Worm (Caenorhabditis elegans) whole organism, L4 larva: ENCODE measurements around the gene Y49E10.21.

ENCODE experiments used
- F37D6.2 ChIP-seq: sonication (generic microtip); optimal IDR thresholded peaks from 2 replicates; lab custom pipeline; 2016; ENCODE audit warnings: mild to moderate bottlenecking, missing genetic modification characterization, missing compliant biosample characterization
- F44E2.7 ChIP-seq: fragments of 200-800 bp; sonication (Bioruptor generic); IDR thresholded peaks from 2 replicates; pipeline ENCODE4 v2.1.2; 2022; ENCODE audit warnings: missing genetic modification characterization, missing compliant biosample characterization
- F49E8.2 ChIP-seq: sonication (generic microtip); optimal IDR thresholded peaks from 2 replicates; lab custom pipeline; 2016; ENCODE audit warnings: missing compliant biosample characterization, mild to moderate bottlenecking, missing genetic modification characterization, borderline replicate concordance
- T20F7.1 ChIP-seq: fragments of 200-800 bp; sonication (Bioruptor generic); optimal IDR thresholded peaks from 2 replicates; lab custom pipeline; 2018; ENCODE audit warnings: mild to moderate bottlenecking, missing genetic modification characterization, missing compliant biosample characterization
- T26A8.4 ChIP-seq: fragments of 200-800 bp; sonication (Bioruptor generic); IDR thresholded peaks from 2 replicates; pipeline ENCODE4 v1.3.6; 2022; ENCODE audit warnings: missing genetic modification characterization, missing compliant biosample characterization
- Y5F2A.4 ChIP-seq: fragments of 200-800 bp; sonication (Bioruptor generic); optimal IDR thresholded peaks from 2 replicates; lab custom pipeline; 2018; ENCODE audit warnings: mild to moderate bottlenecking, missing genetic modification characterization, missing compliant biosample characterization
- Y75B8A.6 ChIP-seq: fragments of 200-800 bp; sonication (Bioruptor generic); IDR thresholded peaks from 2 replicates; pipeline ENCODE4 v1.3.6; 2022; ENCODE audit warnings: missing genetic modification reagents, missing genetic modification characterization, missing compliant biosample characterization
- aha-1 ChIP-seq: fragments of 150-350 bp; peaks from one replicate; lab custom pipeline; 2014; ENCODE audit warnings: missing biosample characterization, missing genetic modification characterization
- ceh-32 ChIP-seq: sonication (generic microtip); optimal IDR thresholded peaks from 2 replicates; lab custom pipeline; 2016; ENCODE audit warnings: mild to moderate bottlenecking, missing genetic modification characterization, missing compliant biosample characterization; ENCODE audit not compliant: poor library complexity
- ceh-62 ChIP-seq: sonication (generic microtip); optimal IDR thresholded peaks from 2 replicates; lab custom pipeline; 2017; ENCODE audit warnings: missing biosample characterization, missing genetic modification characterization
- cey-2 ChIP-seq: sonication (generic microtip); optimal IDR thresholded peaks from 3 replicates; lab custom pipeline; 2017; ENCODE audit warnings: missing genetic modification characterization, mild to moderate bottlenecking, missing compliant biosample characterization, antibody characterized with exemption, borderline replicate concordance; ENCODE audit not compliant: insufficient read depth
- daf-12 ChIP-seq: fragments of 150-350 bp; optimal IDR thresholded peaks from 2 replicates; lab custom pipeline; 2014; ENCODE audit warnings: missing biosample characterization, missing genetic modification reagents, missing genetic modification characterization
- daf-16 ChIP-seq, 3 experiments: sonication (generic microtip); optimal IDR thresholded peaks; 2 replicates each; lab custom pipeline; 2016 to 2017; ENCODE audit warnings: missing genetic modification characterization in 3 of 3, missing genetic modification reagents in 3 of 3, mild to moderate bottlenecking in 2 of 3, missing compliant biosample characterization in 2 of 3, missing biosample characterization in 1 of 3, moderate library complexity in 1 of 3
- dmd-6 ChIP-seq: fragments of 200-800 bp; sonication (Bioruptor generic); IDR thresholded peaks from 2 replicates; pipeline ENCODE4 v1.3.6; 2022; ENCODE audit warnings: missing genetic modification reagents, missing genetic modification characterization, missing compliant biosample characterization
- dve-1 ChIP-seq: sonication (generic microtip); optimal IDR thresholded peaks from 2 replicates; lab custom pipeline; 2017; ENCODE audit warnings: antibody characterized with exemption, mild to moderate bottlenecking, missing genetic modification characterization, missing compliant biosample characterization; ENCODE audit not compliant: insufficient read depth
- egl-43 ChIP-seq: fragments of 200-800 bp; sonication (Bioruptor generic); IDR thresholded peaks from 2 replicates; pipeline ENCODE4 v1.3.6; 2022; ENCODE audit warnings: missing genetic modification reagents, missing genetic modification characterization, missing compliant biosample characterization
- hlh-11 ChIP-seq: fragments of 200-800 bp; sonication (Bioruptor generic); optimal IDR thresholded peaks from 2 replicates; lab custom pipeline; 2018; ENCODE audit warnings: mild to moderate bottlenecking, missing genetic modification characterization, missing compliant biosample characterization
- hmg-1.1 ChIP-seq: fragments of 200-800 bp; sonication (Bioruptor generic); IDR thresholded peaks from 2 replicates; pipeline ENCODE4 v1.3.6; 2022; ENCODE audit warnings: missing genetic modification reagents, missing genetic modification characterization, missing compliant biosample characterization
- jun-1 ChIP-seq: fragments of 150-350 bp; optimal IDR thresholded peaks from 2 replicates; lab custom pipeline; 2014; ENCODE audit warnings: missing biosample characterization, missing genetic modification reagents, missing genetic modification characterization
- madf-9 ChIP-seq: fragments of 200-800 bp; sonication (Bioruptor generic); conservative IDR thresholded peaks from 2 replicates; pipeline ENCODE4 v1.3.6; 2022; ENCODE audit warnings: missing genetic modification reagents, missing genetic modification characterization, missing compliant biosample characterization
- mdl-1 ChIP-seq, 2 experiments: fragments of 150-350 bp in 1 of 2; sonication (generic microtip) in 1 of 2; optimal IDR thresholded peaks; 2 replicates each; lab custom pipeline; 2014 to 2017; ENCODE audit warnings: missing biosample characterization in 2 of 2, missing genetic modification characterization in 2 of 2
- mep-1 ChIP-seq: fragments of 150-350 bp; sonication (generic microtip); optimal IDR thresholded peaks from 3 replicates; lab custom pipeline; 2014; ENCODE audit warnings: missing biosample characterization, missing genetic modification characterization
- mxl-2 ChIP-seq: fragments of 200-800 bp; sonication (Bioruptor generic); conservative IDR thresholded peaks from 2 replicates; pipeline ENCODE4 v1.3.6; 2022; ENCODE audit warnings: missing genetic modification reagents, missing genetic modification characterization, missing compliant biosample characterization
- mxl-3 ChIP-seq: fragments of 200-800 bp; sonication (Bioruptor generic); optimal IDR thresholded peaks from 2 replicates; lab custom pipeline; 2018; ENCODE audit warnings: mild to moderate bottlenecking, missing genetic modification characterization, missing compliant biosample characterization
- nhr-102 ChIP-seq: sonication (generic microtip); optimal IDR thresholded peaks from 2 replicates; lab custom pipeline; 2016; ENCODE audit warnings: mild to moderate bottlenecking, missing genetic modification characterization, moderate library complexity, missing compliant biosample characterization
- nhr-28 ChIP-seq: fragments of 150-350 bp; optimal IDR thresholded peaks from 2 replicates; lab custom pipeline; 2014; ENCODE audit warnings: missing biosample characterization, missing genetic modification characterization
- nhr-6 ChIP-seq: fragments of 150-350 bp; optimal IDR thresholded peaks from 2 replicates; lab custom pipeline; 2014; ENCODE audit warnings: missing biosample characterization, missing genetic modification characterization
- nhr-77 ChIP-seq: fragments of 150-350 bp; optimal IDR thresholded peaks from 2 replicates; lab custom pipeline; 2014; ENCODE audit warnings: missing biosample characterization, missing genetic modification characterization
- pha-4 ChIP-seq, 2 experiments: fragments of 150-350 bp in 1 of 2; fragments of 200-800 bp in 1 of 2; sonication (Bioruptor generic) in 1 of 2; IDR thresholded peaks in 1 of 2; optimal IDR thresholded peaks in 1 of 2; 2 replicates each; pipeline versions ENCODE4 v1.3.6 to Lab custom; 2014 to 2022; ENCODE audit warnings: missing genetic modification characterization in 2 of 2, missing genetic modification reagents in 2 of 2, missing biosample characterization in 1 of 2, missing compliant biosample characterization in 1 of 2
- php-3 ChIP-seq: fragments of 200-800 bp; sonication (Bioruptor generic); IDR thresholded peaks from 2 replicates; pipeline ENCODE4 v1.3.6; 2022; ENCODE audit warnings: missing genetic modification reagents, missing genetic modification characterization, missing compliant biosample characterization
- saeg-2 ChIP-seq: fragments of 200-800 bp; sonication (Bioruptor generic); IDR thresholded peaks from 2 replicates; pipeline ENCODE4 v1.3.6; 2022; ENCODE audit warnings: missing genetic modification reagents, missing genetic modification characterization, missing compliant biosample characterization
- set-16 ChIP-seq: fragments of 200-800 bp; sonication (Bioruptor generic); IDR thresholded peaks from 2 replicates; pipeline ENCODE4 v1.3.6; 2022; ENCODE audit warnings: missing genetic modification reagents, missing genetic modification characterization, missing compliant biosample characterization
- spr-3 ChIP-seq: fragments of 200-800 bp; sonication (Bioruptor generic); optimal IDR thresholded peaks from 2 replicates; lab custom pipeline; 2018; ENCODE audit warnings: mild to moderate bottlenecking, missing genetic modification characterization, missing compliant biosample characterization
- tag-97 ChIP-seq: fragments of 200-800 bp; sonication (Bioruptor generic); IDR thresholded peaks from 2 replicates; pipeline ENCODE4 v1.3.6; 2022; ENCODE audit warnings: missing genetic modification characterization, missing compliant biosample characterization
- tra-1 ChIP-seq: fragments of 200-800 bp; sonication (Bioruptor generic); IDR thresholded peaks from 2 replicates; pipeline ENCODE4 v1.3.6; 2022; ENCODE audit warnings: missing genetic modification reagents, missing genetic modification characterization, missing compliant biosample characterization
- unc-62 ChIP-seq, 3 experiments: fragments of 150-350 bp in 1 of 3; sonication (generic microtip); optimal IDR thresholded peaks in 2 of 3; peaks in 1 of 3; 1 replicate in 1 of 3; 2 replicates in 2 of 3; lab custom pipeline; 2014 to 2017; ENCODE audit warnings: missing biosample characterization in 3 of 3, missing genetic modification characterization in 3 of 3, missing genetic modification reagents in 3 of 3, missing genotype in 1 of 3
- zag-1 ChIP-seq: fragments of 150-350 bp; optimal IDR thresholded peaks from 2 replicates; lab custom pipeline; 2014; ENCODE audit warnings: missing biosample characterization, missing genetic modification characterization
- zfp-2 ChIP-seq: sonication (generic microtip); optimal IDR thresholded peaks from 2 replicates; lab custom pipeline; 2016; ENCODE audit warnings: mild to moderate bottlenecking, missing genetic modification characterization, missing compliant biosample characterization
- zfp-3 ChIP-seq: fragments of 200-800 bp; sonication (Bioruptor generic); conservative IDR thresholded peaks from 2 replicates; pipeline ENCODE4 v1.3.6; 2022; ENCODE audit warnings: missing genetic modification reagents, missing genetic modification characterization, missing compliant biosample characterization
- zip-11 ChIP-seq: fragments of 200-800 bp; sonication (Bioruptor generic); IDR thresholded peaks from 2 replicates; pipeline ENCODE4 v1.3.6; 2022; ENCODE audit warnings: missing genetic modification characterization, missing compliant biosample characterization
- zip-2 ChIP-seq: fragments of 150-350 bp; optimal IDR thresholded peaks from 2 replicates; lab custom pipeline; 2014; ENCODE audit warnings: missing biosample characterization, missing genetic modification characterization
- ztf-7 ChIP-seq: fragments of 150-350 bp; optimal IDR thresholded peaks from 2 replicates; lab custom pipeline; 2014; ENCODE audit warnings: missing biosample characterization, missing genetic modification characterization

Y49E10.21 gene

ce11 chrIII:12437020-12437419 is 20.4 kb upstream of the Y49E10.21 start:
- TF ChIP-seq aha-1 (tag; lab: Kevin White, UChicago) = peak; percentile 95
- TF ChIP-seq daf-16 (GFP tag; optimal IDR thresholded peaks at IDR 0.05; lab: Kevin White, UChicago) = no peak
- no peak for TF ChIP-seq daf-16 (tag; optimal IDR thresholded peaks at IDR 0.05; lab: Kevin White, UChicago)
- TF ChIP-seq, all 104 proteins: peak for 1

ce11 chrIII:12439056-12439455 is 18.3 kb upstream of the Y49E10.21 start:
- TF ChIP-seq ceh-62 (tag; lab: Kevin White, UChicago) (no peak), set-16 (GFP tag; lab: Robert Waterston, UW) (peak; percentile 81)

ce11 chrIII:12443880-12444279 is 13.5 kb upstream of the Y49E10.21 start:
- TF ChIP-seq egl-43 (GFP tag; lab: Robert Waterston, UW) (no peak), ceh-32 (tag; lab: Kevin White, UChicago) (no peak), ztf-7 (tag; lab: Kevin White, UChicago) (no peak), pha-4 (GFP tag; IDR thresholded peaks at IDR 0.05; lab: Robert Waterston, UW) (no peak), pha-4 (tag; optimal IDR thresholded peaks at IDR 0.05; lab: Kevin White, UChicago) (no peak), F44E2.7 (GFP tag; lab: Robert Waterston, UW) (no peak), zfp-2 (tag; lab: Kevin White, UChicago) (no peak), mdl-1 (tag; optimal IDR thresholded peaks at IDR 0.05; lab: Kevin White, UChicago) (no peak), F37D6.2 (tag; lab: Kevin White, UChicago) (no peak), Y5F2A.4 (GFP tag; lab: Kevin White, UChicago) (no peak), mep-1 (tag; lab: Kevin White, UChicago) (no peak)

- TF ChIP-seq madf-9 (GFP tag; lab: Robert Waterston, UW) (no peak), ceh-62 (tag; lab: Kevin White, UChicago) (no peak), hmg-1.1 (GFP tag; lab: Robert Waterston, UW) (no peak), Y75B8A.6 (no peak), nhr-77 (tag; lab: Kevin White, UChicago) (no peak), unc-62 (GFP tag; optimal IDR thresholded peaks at IDR 0.05 in 1 of 2; lab: Kevin White, UChicago) (peak in 1 of 2 experiments; percentile 32), unc-62 (tag; optimal IDR thresholded peaks at IDR 0.05; lab: Kevin White, UChicago) (no peak), zip-2 (tag; lab: Kevin White, UChicago) (no peak), cey-2 (tag; lab: Kevin White, UChicago) (no peak), F49E8.2 (tag; lab: Kevin White, UChicago) (no peak), nhr-102 (tag; lab: Kevin White, UChicago) (no peak), zfp-3 (no peak), T20F7.1 (no peak), pha-4 (GFP tag; IDR thresholded peaks at IDR 0.05; lab: Robert Waterston, UW) (no peak), pha-4 (tag; optimal IDR thresholded peaks at IDR 0.05; lab: Kevin White, UChicago) (no peak), nhr-6 (no peak), zag-1 (tag; lab: Kevin White, UChicago) (no peak), mxl-2 (GFP tag; lab: Robert Waterston, UW) (no peak), tra-1 (no peak), F37D6.2 (tag; lab: Kevin White, UChicago) (no peak), T26A8.4 (no peak), tag-97 (GFP tag; lab: Robert Waterston, UW) (no peak), dve-1 (tag; lab: Kevin White, UChicago) (peak; percentile 27), set-16 (GFP tag; lab: Robert Waterston, UW) (no peak), nhr-28 (tag; lab: Kevin White, UChicago) (peak; percentile 28), daf-12 (tag; lab: Kevin White, UChicago) (no peak), jun-1 (tag; lab: Kevin White, UChicago) (no peak), daf-16 (GFP tag; optimal IDR thresholded peaks at IDR 0.05; lab: Kevin White, UChicago) (no peak), daf-16 (tag; optimal IDR thresholded peaks at IDR 0.05; lab: Kevin White, UChicago) (peak; percentile 38), php-3 (peak; percentile 64), zip-11 (GFP tag; lab: Robert Waterston, UW) (no peak), mdl-1 (tag; optimal IDR thresholded peaks at IDR 0.05; lab: Kevin White, UChicago) (no peak), Y5F2A.4 (GFP tag; lab: Kevin White, UChicago) (no peak), spr-3 (GFP tag; lab: Kevin White, UChicago) (no peak), hlh-11 (tag; lab: Kevin White, UChicago) (peak; percentile 48), dmd-6 (peak; percentile 73), saeg-2 (GFP tag; lab: Robert Waterston, UW) (no peak), mxl-3 (GFP tag; lab: Kevin White, UChicago) (peak; percentile 10)
These were observed 12.2 kb upstream of the Y49E10.21 start for ce11 chrIII:12445223-12445622.
